Worm (Caenorhabditis elegans) whole organism, L4 larva: Measurements from ENCODE around the gene clc-33.

Source experiments
- R02D3.7 ChIP-seq: fragments of 150-350 bp; sonication (generic microtip); optimal IDR thresholded peaks from 3 replicates; lab custom pipeline; 2014; ENCODE audit warnings: missing biosample characterization, missing genetic modification characterization
- ceh-82 ChIP-seq: sonication (generic microtip); optimal IDR thresholded peaks from 2 replicates; lab custom pipeline; 2017; ENCODE audit warnings: missing biosample characterization, missing genetic modification characterization
- daf-19 ChIP-seq: fragments of 200-800 bp; sonication (Bioruptor generic); conservative IDR thresholded peaks from 2 replicates; pipeline ENCODE4 v1.3.6; 2022; ENCODE audit warnings: missing genetic modification characterization, missing compliant biosample characterization
- egl-27 ChIP-seq: sonication (generic microtip); optimal IDR thresholded peaks from 3 replicates; lab custom pipeline; 2017; ENCODE audit warnings: missing biosample characterization, missing genetic modification reagents, missing genetic modification characterization
- lin-13 ChIP-seq: fragments of 150-350 bp; optimal IDR thresholded peaks from 2 replicates; lab custom pipeline; 2014; ENCODE audit warnings: missing biosample characterization, missing genetic modification reagents, missing genetic modification characterization
- nhr-25 ChIP-seq: sonication (generic microtip); optimal IDR thresholded peaks from 2 replicates; lab custom pipeline; 2017; ENCODE audit warnings: missing genetic modification characterization, mild to moderate bottlenecking, missing compliant biosample characterization, antibody characterized with exemption, moderate library complexity, borderline replicate concordance; ENCODE audit not compliant: insufficient read depth
- nhr-76 ChIP-seq: fragments of 150-350 bp; optimal IDR thresholded peaks from 2 replicates; lab custom pipeline; 2014; ENCODE audit warnings: missing biosample characterization, missing genetic modification characterization
- unc-62 ChIP-seq, 3 experiments: fragments of 150-350 bp in 1 of 3; sonication (generic microtip); optimal IDR thresholded peaks in 2 of 3; peaks in 1 of 3; 1 replicate in 1 of 3; 2 replicates in 2 of 3; lab custom pipeline; 2014 to 2017; ENCODE audit warnings: missing biosample characterization in 3 of 3, missing genetic modification characterization in 3 of 3, missing genetic modification reagents in 3 of 3, missing genotype in 1 of 3
- zip-11 ChIP-seq: fragments of 200-800 bp; sonication (Bioruptor generic); IDR thresholded peaks from 2 replicates; pipeline ENCODE4 v1.3.6; 2022; ENCODE audit warnings: missing genetic modification characterization, missing compliant biosample characterization
- ztf-11 ChIP-seq: fragments of 150-350 bp; optimal IDR thresholded peaks from 2 replicates; lab custom pipeline; 2014; ENCODE audit warnings: missing biosample characterization, missing genetic modification characterization

- TF ChIP-seq daf-19 (GFP tag; lab: Robert Waterston, UW) (no peak), unc-62 (GFP tag; optimal IDR thresholded peaks at IDR 0.05 in 1 of 2; lab: Kevin White, UChicago) (no peak), unc-62 (tag; optimal IDR thresholded peaks at IDR 0.05; lab: Kevin White, UChicago) (no peak), lin-13 (GFP tag; lab: Kevin White, UChicago) (no peak), nhr-76 (tag; lab: Kevin White, UChicago) (no peak), R02D3.7 (tag; lab: Kevin White, UChicago) (no peak), ztf-11 (tag; lab: Kevin White, UChicago) (no peak), egl-27 (tag; lab: Kevin White, UChicago) (no peak), nhr-25 (tag; lab: Kevin White, UChicago) (no peak), ceh-82 (tag; lab: Kevin White, UChicago) (no peak), zip-11 (GFP tag; lab: Robert Waterston, UW) (no peak)
Observed at ce11 chrII:866801-867200, 26.6 kb downstream of the clc-33 start, which contains the start of gene Y46B2A.3.
